Worm (Caenorhabditis elegans) whole organism, L2 larva: ENCODE data around the gene sri-72.

ENCODE experiments used
- C34F6.9 ChIP-seq: fragments of 150-350 bp; optimal IDR thresholded peaks from 2 replicates; lab custom pipeline; 2014; ENCODE audit warnings: missing biosample characterization, missing genetic modification characterization
- Y55F3AM.14 ChIP-seq: fragments of 200-800 bp; sonication (Bioruptor generic); optimal IDR thresholded peaks from 2 replicates; lab custom pipeline; 2018; ENCODE audit warnings: mild to moderate bottlenecking, missing genetic modification characterization, missing compliant biosample characterization
- ZK546.5 ChIP-seq: sonication (generic microtip); optimal IDR thresholded peaks from 2 replicates; lab custom pipeline; 2017; ENCODE audit warnings: missing biosample characterization, missing genetic modification characterization
- alr-1 ChIP-seq: fragments of 150-350 bp; optimal IDR thresholded peaks from 2 replicates; lab custom pipeline; 2014; ENCODE audit warnings: missing biosample characterization, missing genetic modification characterization
- ama-1 ChIP-seq: fragments of 150-350 bp; optimal IDR thresholded peaks from 2 replicates; lab custom pipeline; 2018; ENCODE audit warnings: inconsistent platforms
- blmp-1 ChIP-seq: sonication (generic microtip); optimal IDR thresholded peaks from 2 replicates; lab custom pipeline; 2017; ENCODE audit warnings: missing genetic modification characterization, mild to moderate bottlenecking, missing compliant biosample characterization, antibody characterized with exemption, moderate library complexity; ENCODE audit not compliant: insufficient read depth
- ceh-16 ChIP-seq: fragments of 150-350 bp; optimal IDR thresholded peaks from 2 replicates; lab custom pipeline; 2014; ENCODE audit warnings: missing biosample characterization, missing genetic modification characterization
- ceh-82 ChIP-seq: fragments of 150-350 bp; optimal IDR thresholded peaks from 2 replicates; lab custom pipeline; 2014; ENCODE audit warnings: missing biosample characterization, missing genetic modification characterization
- dmd-4 ChIP-seq: sonication (generic microtip); optimal IDR thresholded peaks from 2 replicates; lab custom pipeline; 2017; ENCODE audit warnings: missing biosample characterization, missing genetic modification characterization
- elt-1 ChIP-seq: fragments of 150-350 bp; optimal IDR thresholded peaks from 2 replicates; lab custom pipeline; 2014; ENCODE audit warnings: missing biosample characterization, missing genetic modification characterization
- fos-1 ChIP-seq: fragments of 150-350 bp; optimal IDR thresholded peaks from 2 replicates; lab custom pipeline; 2014; ENCODE audit warnings: missing biosample characterization, missing genetic modification characterization
- gmeb-1 ChIP-seq: fragments of 150-350 bp; optimal IDR thresholded peaks from 2 replicates; lab custom pipeline; 2014; ENCODE audit warnings: missing biosample characterization, missing genetic modification characterization
- lin-11 ChIP-seq: fragments of 150-350 bp; sonication (generic microtip); optimal IDR thresholded peaks from 2 replicates; lab custom pipeline; 2014; ENCODE audit warnings: missing biosample characterization, missing genetic modification characterization, inconsistent platforms, mixed read lengths
- lin-13 ChIP-seq: fragments of 150-350 bp; optimal IDR thresholded peaks from 2 replicates; lab custom pipeline; 2014; ENCODE audit warnings: missing biosample characterization, missing genetic modification reagents, missing genetic modification characterization
- lsy-2 ChIP-seq, 2 experiments: fragments of 150-350 bp in 1 of 2; sonication (generic microtip) in 1 of 2; optimal IDR thresholded peaks; 2 replicates each; lab custom pipeline; 2014 to 2017; ENCODE audit warnings: missing biosample characterization in 2 of 2, missing genetic modification characterization in 2 of 2
- mbf-1 ChIP-seq: sonication (generic microtip); optimal IDR thresholded peaks from 2 replicates; lab custom pipeline; 2017; ENCODE audit warnings: missing biosample characterization, missing genetic modification characterization
- mdl-1 ChIP-seq, 2 experiments: fragments of 150-350 bp in 1 of 2; sonication (generic microtip) in 1 of 2; optimal IDR thresholded peaks; 2 replicates each; lab custom pipeline; 2017; ENCODE audit warnings: missing biosample characterization in 2 of 2, missing genetic modification characterization in 2 of 2
- nhr-10 ChIP-seq: sonication (generic microtip); optimal IDR thresholded peaks from 2 replicates; lab custom pipeline; 2017; ENCODE audit warnings: missing biosample characterization, missing genetic modification characterization
- nhr-11 ChIP-seq: fragments of 150-350 bp; optimal IDR thresholded peaks from 2 replicates; lab custom pipeline; 2014; ENCODE audit warnings: missing biosample characterization, missing genetic modification characterization
- nhr-12 ChIP-seq: fragments of 150-350 bp; optimal IDR thresholded peaks from 2 replicates; lab custom pipeline; 2014; ENCODE audit warnings: missing biosample characterization, missing genetic modification characterization
- nhr-129 ChIP-seq: fragments of 150-350 bp; optimal IDR thresholded peaks from 2 replicates; lab custom pipeline; 2014; ENCODE audit warnings: missing biosample characterization, missing genetic modification characterization
- nhr-21 ChIP-seq: fragments of 150-350 bp; optimal IDR thresholded peaks from 2 replicates; lab custom pipeline; 2014; ENCODE audit warnings: missing biosample characterization, missing genetic modification characterization
- nhr-23 ChIP-seq: fragments of 150-350 bp; optimal IDR thresholded peaks from 2 replicates; lab custom pipeline; 2014; ENCODE audit warnings: missing biosample characterization, missing genetic modification reagents, missing genetic modification characterization
- nhr-237 ChIP-seq: fragments of 150-350 bp; optimal IDR thresholded peaks from 2 replicates; lab custom pipeline; 2014; ENCODE audit warnings: missing biosample characterization, missing genetic modification characterization
- nhr-25 ChIP-seq: fragments of 150-350 bp; sonication (generic microtip); optimal IDR thresholded peaks from 3 replicates; lab custom pipeline; 2014; ENCODE audit warnings: missing biosample characterization, missing genetic modification characterization
- nhr-6 ChIP-seq: fragments of 150-350 bp; optimal IDR thresholded peaks from 2 replicates; lab custom pipeline; 2014; ENCODE audit warnings: missing biosample characterization, missing genetic modification characterization
- peb-1 ChIP-seq: fragments of 150-350 bp; optimal IDR thresholded peaks from 2 replicates; lab custom pipeline; 2014; ENCODE audit warnings: missing biosample characterization, missing genetic modification characterization
- sem-4 ChIP-seq: fragments of 150-350 bp; optimal IDR thresholded peaks from 2 replicates; lab custom pipeline; 2014; ENCODE audit warnings: missing biosample characterization, missing genetic modification reagents, missing genetic modification characterization
- sma-9 ChIP-seq, 2 experiments: fragments of 150-350 bp in 1 of 2; sonication (generic microtip) in 1 of 2; optimal IDR thresholded peaks; 2 replicates each; lab custom pipeline; 2014 to 2016; ENCODE audit warnings: missing genetic modification characterization in 2 of 2, mild to moderate bottlenecking in 1 of 2, missing biosample characterization in 1 of 2, missing compliant biosample characterization in 1 of 2, missing genetic modification reagents in 1 of 2, moderate library complexity in 1 of 2
- snpc-4 ChIP-seq: fragments of 150-350 bp; optimal IDR thresholded peaks from 2 replicates; lab custom pipeline; 2014; ENCODE audit warnings: missing biosample characterization, missing genetic modification characterization
- unc-39 ChIP-seq: fragments of 150-350 bp; optimal IDR thresholded peaks from 2 replicates; lab custom pipeline; 2014; ENCODE audit warnings: missing biosample characterization, missing genetic modification characterization
- unc-55 ChIP-seq: fragments of 150-350 bp; sonication (generic microtip); optimal IDR thresholded peaks from 3 replicates; lab custom pipeline; 2014; ENCODE audit warnings: missing biosample characterization, missing genetic modification reagents, missing genetic modification characterization
- zag-1 ChIP-seq: fragments of 150-350 bp; optimal IDR thresholded peaks from 2 replicates; lab custom pipeline; 2014; ENCODE audit warnings: missing biosample characterization, missing genetic modification characterization
- ztf-1 ChIP-seq: fragments of 200-800 bp; sonication (Bioruptor generic); conservative IDR thresholded peaks from 2 replicates; pipeline ENCODE4 v1.3.6; 2022; ENCODE audit warnings: missing genetic modification characterization, missing compliant biosample characterization
- ztf-11 ChIP-seq: sonication (generic microtip); optimal IDR thresholded peaks from 2 replicates; lab custom pipeline; 2017; ENCODE audit warnings: missing biosample characterization, missing genetic modification characterization
- ztf-4 ChIP-seq: fragments of 150-350 bp; optimal IDR thresholded peaks from 2 replicates; lab custom pipeline; 2014; ENCODE audit warnings: missing biosample characterization, missing genetic modification characterization

The sri-72 gene

DNA sequence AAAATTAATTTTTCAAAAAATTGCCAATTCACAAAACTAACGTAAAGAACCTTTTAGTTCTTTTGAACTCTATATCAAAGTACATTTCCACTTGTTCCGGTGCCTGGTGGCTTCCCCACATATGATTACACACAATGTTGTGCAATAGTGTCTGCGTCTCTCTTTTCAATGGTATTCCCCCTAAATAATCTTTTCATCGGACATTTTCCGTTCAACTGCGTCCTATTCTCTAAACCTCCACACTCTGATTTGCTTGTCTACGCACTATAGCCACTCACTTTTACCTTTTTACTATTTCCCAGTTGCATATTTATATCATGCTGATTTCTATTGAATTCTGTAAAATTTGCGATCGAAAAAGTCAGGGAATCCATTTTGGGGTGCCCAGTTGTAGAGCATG, 36.0 kb downstream of the sri-72 start, which contains the start of gene nhr-58 (continued):
- peak; percentile 64 for TF ChIP-seq blmp-1 (tag; lab: Kevin White, UChicago)
- no peak for TF ChIP-seq nhr-23
- TF ChIP-seq nhr-10 (tag; lab: Kevin White, UChicago) = no peak
- peak; percentile 17 for TF ChIP-seq snpc-4 (tag; lab: Kevin White, UChicago)
- TF ChIP-seq, all 48 proteins: peak for 16

DNA sequence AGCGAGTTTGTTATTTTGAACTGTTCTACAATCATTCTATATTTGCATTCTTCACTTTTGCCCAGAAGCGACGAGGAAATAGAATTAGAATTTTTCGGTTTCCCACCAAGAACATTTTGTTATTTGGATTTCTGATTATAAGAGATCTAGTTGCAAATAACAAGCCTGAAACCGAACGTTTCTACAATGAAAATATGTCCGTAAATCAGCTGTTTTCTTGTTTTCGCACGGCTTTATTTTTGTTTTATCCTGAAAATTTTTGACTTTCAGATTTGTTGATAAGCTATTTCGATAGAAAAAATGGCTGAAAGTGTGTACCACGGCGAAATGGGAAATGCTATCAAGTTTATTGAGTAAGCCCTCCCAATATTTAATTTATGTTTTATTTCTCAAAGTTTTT, 40.4 kb downstream of the sri-72 start, which contains the start of gene srw-108:
TSS of gene srw-108 (plus strand) at position 301 of the 400 bp plus-strand sequence.
- no peak for TF ChIP-seq nhr-237 (tag; lab: Kevin White, UChicago)
- TF ChIP-seq snpc-4 (tag; lab: Kevin White, UChicago) = no peak
- no peak for TF ChIP-seq Y55F3AM.14 (GFP tag; lab: Kevin White, UChicago)
- TF ChIP-seq nhr-129 (tag; lab: Kevin White, UChicago) = no peak
- TF ChIP-seq unc-39 = no peak
- TF ChIP-seq mbf-1 (tag; lab: Kevin White, UChicago) = no peak
- TF ChIP-seq blmp-1 (tag; lab: Kevin White, UChicago) = no peak
- no peak for TF ChIP-seq nhr-11 (tag; lab: Kevin White, UChicago)
- TF ChIP-seq ztf-11 = no peak
- TF ChIP-seq lin-11 (tag; lab: Kevin White, UChicago) = no peak
- TF ChIP-seq nhr-23 = no peak
- TF ChIP-seq ama-1 (lab: Kevin White, UChicago) = no peak
- no peak for TF ChIP-seq nhr-10 (tag; lab: Kevin White, UChicago)
- no peak for TF ChIP-seq dmd-4 (tag; lab: Kevin White, UChicago)
- TF ChIP-seq zag-1 = no peak
- no peak for TF ChIP-seq ztf-1 (GFP tag; lab: Robert Waterston, UW)
- TF ChIP-seq ceh-82 (tag; lab: Kevin White, UChicago) = no peak
- TF ChIP-seq mdl-1 (tag; optimal IDR thresholded peaks at IDR 0.05; lab: Kevin White, UChicago) = no peak
- TF ChIP-seq lin-13 (GFP tag; lab: Kevin White, UChicago) = no peak
- no peak for TF ChIP-seq ceh-16 (tag; lab: Kevin White, UChicago)

- TF ChIP-seq ZK546.5 (no peak), nhr-237 (tag; lab: Kevin White, UChicago) (no peak), gmeb-1 (tag; lab: Kevin White, UChicago) (no peak), ceh-16 (tag; lab: Kevin White, UChicago) (no peak), unc-39 (no peak), nhr-6 (tag; lab: Kevin White, UChicago) (no peak), snpc-4 (tag; lab: Kevin White, UChicago) (no peak), lin-13 (GFP tag; lab: Kevin White, UChicago) (no peak), C34F6.9 (tag; lab: Kevin White, UChicago) (no peak), nhr-25 (no peak), fos-1 (tag; lab: Kevin White, UChicago) (no peak), Y55F3AM.14 (GFP tag; lab: Kevin White, UChicago) (no peak), ztf-4 (no peak), nhr-12 (no peak), alr-1 (tag; lab: Kevin White, UChicago) (no peak)
- TF ChIP-seq, all 48 proteins: peak for 0
Measured at ce11 chrV:525040-525439, 43.0 kb downstream of the sri-72 start, which contains the start of gene R11G11.16. R11G11.16 (minus strand) TSS chrV:525140.

- TF ChIP-seq sma-9 (GFP tag; optimal IDR thresholded peaks at IDR 0.05; lab: Kevin White, UChicago) = peak; percentile 10
- no peak for TF ChIP-seq sma-9 (tag; optimal IDR thresholded peaks at IDR 0.05; lab: Kevin White, UChicago)
- TF ChIP-seq sem-4 (tag; lab: Kevin White, UChicago) = no peak
Measured at ce11 chrV:524058-524457, 43.9 kb downstream of the sri-72 start, which contains the start of gene lipl-3. lipl-3 (minus strand) TSS chrV:524218.

- TF ChIP-seq sem-4 (tag; lab: Kevin White, UChicago) (no peak), lin-11 (tag; lab: Kevin White, UChicago) (no peak), dmd-4 (tag; lab: Kevin White, UChicago) (no peak), gmeb-1 (tag; lab: Kevin White, UChicago) (no peak), unc-55 (GFP tag; lab: Kevin White, UChicago) (no peak), mdl-1 (tag; optimal IDR thresholded peaks at IDR 0.05; lab: Kevin White, UChicago) (no peak), elt-1 (tag; lab: Kevin White, UChicago) (no peak), nhr-6 (tag; lab: Kevin White, UChicago) (no peak), zag-1 (no peak), lin-13 (GFP tag; lab: Kevin White, UChicago) (no peak), ceh-16 (tag; lab: Kevin White, UChicago) (no peak), blmp-1 (tag; lab: Kevin White, UChicago) (no peak), peb-1 (tag; lab: Kevin White, UChicago) (no peak), ztf-1 (GFP tag; lab: Robert Waterston, UW) (no peak), lsy-2 (tag; optimal IDR thresholded peaks at IDR 0.05; lab: Kevin White, UChicago) (no peak), nhr-23 (no peak), nhr-21 (tag; lab: Kevin White, UChicago) (no peak), alr-1 (tag; lab: Kevin White, UChicago) (no peak)
Measured at ce11 chrV:521517-521916, 46.5 kb downstream of the sri-72 start, which contains the start of gene srw-107. srw-107 (minus strand) TSS chrV:521617.
